Fruit fly (Drosophila melanogaster) whole organism, embryonic: Measurements from ENCODE around the gene CG13392.

ENCODE experiments used
- Antp ChIP-seq: fragments of 200-800 bp; sonication (Bioruptor generic); optimal IDR thresholded peaks from 3 replicates; lab custom pipeline; 2016; ENCODE audit warnings: missing biosample characterization, missing genetic modification characterization
- Atf6 ChIP-seq: fragments of 200-800 bp; sonication (Bioruptor generic); IDR thresholded peaks from 2 replicates; pipeline ENCODE4 v1.3.6; 2022; ENCODE audit warnings: missing biosample characterization, missing genetic modification characterization
- Blimp-1 ChIP-seq: fragments of 200-800 bp; sonication (Bioruptor generic); optimal IDR thresholded peaks from 3 replicates; lab custom pipeline; 2018; ENCODE audit warnings: missing biosample characterization, missing genetic modification characterization, mild to moderate bottlenecking, moderate library complexity, missing genetic modification reagents
- CG10274 ChIP-seq: fragments of 200-800 bp; sonication (Bioruptor generic); optimal IDR thresholded peaks from 3 replicates; lab custom pipeline; 2017; ENCODE audit warnings: missing biosample characterization, mild to moderate bottlenecking, missing genetic modification characterization
- CG10321 ChIP-seq: fragments of 200-800 bp; sonication (Bioruptor generic); IDR thresholded peaks from 2 replicates; pipeline ENCODE4 v1.3.6; 2022; ENCODE audit warnings: missing biosample characterization, missing genetic modification characterization
- CG10979 ChIP-seq: fragments of 200-800 bp; sonication (Bioruptor generic); optimal IDR thresholded peaks from 2 replicates; lab custom pipeline; 2018; ENCODE audit warnings: missing biosample characterization, mild to moderate bottlenecking, missing genetic modification characterization, moderate library complexity
- CG11247 ChIP-seq: fragments of 200-800 bp; sonication (Bioruptor generic); IDR thresholded peaks from 2 replicates; pipeline ENCODE4 v1.3.6; 2022; ENCODE audit warnings: missing biosample characterization, missing genetic modification characterization
- CG11560 ChIP-seq: fragments of 200-800 bp; sonication (Bioruptor generic); IDR thresholded peaks from 3 replicates; pipeline ENCODE4 v1.3.6; 2022; ENCODE audit warnings: missing biosample characterization, missing genetic modification characterization
- CG12659 ChIP-seq: fragments of 200-800 bp; sonication (Bioruptor generic); optimal IDR thresholded peaks from 3 replicates; lab custom pipeline; 2017; ENCODE audit warnings: mild to moderate bottlenecking, missing biosample characterization, missing genetic modification reagents, missing genetic modification characterization
- CG12744 ChIP-seq: fragments of 200-800 bp; sonication (Bioruptor generic); optimal IDR thresholded peaks from 2 replicates; lab custom pipeline; 2016; ENCODE audit warnings: missing biosample characterization, missing genetic modification characterization
- CG14050 ChIP-seq: fragments of 200-800 bp; sonication (Bioruptor generic); IDR thresholded peaks from 3 replicates; pipeline ENCODE4 v1.3.6; 2022; ENCODE audit warnings: missing biosample characterization, missing genetic modification characterization
- CG18599 ChIP-seq: fragments of 200-800 bp; sonication (Bioruptor generic); optimal IDR thresholded peaks from 3 replicates; lab custom pipeline; 2017; ENCODE audit warnings: missing biosample characterization, missing genetic modification characterization, mild to moderate bottlenecking, moderate library complexity, missing genetic modification reagents
- CG30020 ChIP-seq: fragments of 200-800 bp; optimal IDR thresholded peaks from 2 replicates; lab custom pipeline; 2019; ENCODE audit warnings: missing biosample characterization, mild to moderate bottlenecking, missing genetic modification characterization, moderate library complexity
- CG31365 ChIP-seq: fragments of 200-800 bp; sonication (Bioruptor generic); optimal IDR thresholded peaks from 2 replicates; lab custom pipeline; 2018; ENCODE audit warnings: missing biosample characterization, mild to moderate bottlenecking, missing genetic modification characterization
- CG32767 ChIP-seq: fragments of 200-800 bp; sonication (Bioruptor generic); IDR thresholded peaks from 2 replicates; pipeline ENCODE4 v1.3.6; 2022; ENCODE audit warnings: missing biosample characterization, missing genetic modification characterization
- CG33557 ChIP-seq: fragments of 200-800 bp; sonication (Bioruptor generic); optimal IDR thresholded peaks from 2 replicates; lab custom pipeline; 2019; ENCODE audit warnings: missing biosample characterization, mild to moderate bottlenecking, missing genetic modification characterization, moderate library complexity
- CG43689 ChIP-seq: fragments of 200-800 bp; sonication (Bioruptor generic); IDR thresholded peaks from 2 replicates; pipeline ENCODE4 v1.3.6; 2022; ENCODE audit warnings: missing biosample characterization, missing genetic modification characterization
- CG5953 ChIP-seq: fragments of 200-800 bp; sonication (Bioruptor generic); IDR thresholded peaks from 2 replicates; pipeline ENCODE4 v1.3.6; 2022; ENCODE audit warnings: missing biosample characterization, missing genetic modification characterization
- CG6791 ChIP-seq: fragments of 200-800 bp; sonication (Bioruptor generic); IDR thresholded peaks from 3 replicates; pipeline ENCODE4 v1.3.6; 2022; ENCODE audit warnings: missing biosample characterization, missing genetic modification characterization; ENCODE audit not compliant: partially characterized antibody
- CG7963 ChIP-seq: fragments of 200-800 bp; sonication (Bioruptor generic); IDR thresholded peaks from 3 replicates; pipeline ENCODE4 v1.3.6; 2022; ENCODE audit warnings: missing biosample characterization, missing genetic modification characterization; ENCODE audit not compliant: partially characterized antibody
- CG8089 ChIP-seq: fragments of 200-800 bp; sonication (Bioruptor generic); optimal IDR thresholded peaks from 3 replicates; lab custom pipeline; 2016; ENCODE audit warnings: missing biosample characterization, missing genetic modification characterization
- CG8478 ChIP-seq: fragments of >200 bp; optimal IDR thresholded peaks from 2 replicates; lab custom pipeline; 2018
- Dfd ChIP-seq, 2 experiments: fragments of >200 bp; optimal IDR thresholded peaks; 2 replicates each; lab custom pipeline; 2017; ENCODE audit warnings: missing biosample characterization in 2 of 2, missing genetic modification characterization in 2 of 2
- Dip2 ChIP-seq: fragments of 200-800 bp; sonication (Bioruptor generic); IDR thresholded peaks from 2 replicates; pipeline ENCODE4 v1.3.6; 2022; ENCODE audit warnings: missing biosample characterization, missing genetic modification characterization
- Mes4 ChIP-seq: fragments of 200-800 bp; sonication (Bioruptor generic); optimal IDR thresholded peaks from 2 replicates; lab custom pipeline; 2016; ENCODE audit warnings: missing biosample characterization, missing genetic modification characterization
- Mrtf ChIP-seq: fragments of 200-800 bp; sonication (Bioruptor generic); IDR thresholded peaks from 3 replicates; pipeline ENCODE4 v1.3.6; 2022; ENCODE audit warnings: missing biosample characterization, missing genetic modification characterization
- PHDP ChIP-seq: fragments of 200-800 bp; sonication (Bioruptor generic); optimal IDR thresholded peaks from 3 replicates; lab custom pipeline; 2018; ENCODE audit warnings: missing biosample characterization, mild to moderate bottlenecking, missing genetic modification characterization, moderate library complexity
- Rx ChIP-seq: fragments of 200-800 bp; sonication (Bioruptor generic); IDR thresholded peaks from 2 replicates; pipeline ENCODE4 v1.3.6; 2022; ENCODE audit warnings: missing biosample characterization, missing genetic modification characterization
- Side ChIP-seq: fragments of 200-800 bp; sonication (Bioruptor generic); optimal IDR thresholded peaks from 2 replicates; lab custom pipeline; 2016; ENCODE audit warnings: missing biosample characterization, missing genetic modification characterization
- TFAM ChIP-seq: fragments of 200-800 bp; sonication (Bioruptor generic); optimal IDR thresholded peaks from 2 replicates; lab custom pipeline; 2017; ENCODE audit warnings: missing biosample characterization, missing genetic modification characterization, inconsistent platforms
- Xbp1 ChIP-seq: fragments of 200-800 bp; sonication (Bioruptor generic); optimal IDR thresholded peaks from 3 replicates; lab custom pipeline; 2016; ENCODE audit warnings: missing biosample characterization, mild to moderate bottlenecking, missing genetic modification characterization
- Xrp1 ChIP-seq: fragments of 200-800 bp; sonication (Bioruptor generic); IDR thresholded peaks from 2 replicates; pipeline ENCODE4 v1.3.6; 2022; ENCODE audit warnings: missing biosample characterization, missing genetic modification characterization
- YL-1 ChIP-seq: fragments of 200-800 bp; sonication (Bioruptor generic); optimal IDR thresholded peaks from 3 replicates; lab custom pipeline; 2017; ENCODE audit warnings: missing biosample characterization, mild to moderate bottlenecking, missing genetic modification characterization
- bowl ChIP-seq: fragments of 200-800 bp; sonication (Bioruptor generic); IDR thresholded peaks from 2 replicates; pipeline ENCODE4 v1.3.6; 2022; ENCODE audit warnings: missing biosample characterization, missing genetic modification characterization
- chif ChIP-seq, 2 experiments: fragments of 200-800 bp; sonication (Bioruptor generic); optimal IDR thresholded peaks; 3 replicates each; lab custom pipeline; 2016; ENCODE audit warnings: missing biosample characterization in 2 of 2, missing genetic modification characterization in 2 of 2
- croc ChIP-seq: fragments of 200-800 bp; sonication (Bioruptor generic); conservative IDR thresholded peaks from 3 replicates; pipeline ENCODE4 v1.3.6; 2022; ENCODE audit warnings: missing biosample characterization, missing genetic modification characterization
- dati ChIP-seq: fragments of 200-800 bp; sonication (Bioruptor generic); IDR thresholded peaks from 2 replicates; pipeline ENCODE4 v1.3.6; 2022; ENCODE audit warnings: missing biosample characterization, missing genetic modification characterization
- disco-r ChIP-seq: fragments of 200-800 bp; sonication (Bioruptor generic); optimal IDR thresholded peaks from 2 replicates; lab custom pipeline; 2016; ENCODE audit warnings: missing biosample characterization, missing genetic modification characterization
- dmrt11E ChIP-seq: fragments of 200-800 bp; sonication (Bioruptor generic); optimal IDR thresholded peaks from 3 replicates; lab custom pipeline; 2018; ENCODE audit warnings: missing biosample characterization, mild to moderate bottlenecking, missing genetic modification characterization, moderate library complexity
- en ChIP-seq: fragments of 200-800 bp; sonication (Bioruptor generic); optimal IDR thresholded peaks from 2 replicates; lab custom pipeline; 2016; ENCODE audit warnings: missing biosample characterization, missing genetic modification characterization
- eve ChIP-seq, 2 experiments: fragments of >200 bp; optimal IDR thresholded peaks; 2 replicates each; lab custom pipeline; 2017; ENCODE audit warnings: missing biosample characterization in 2 of 2, missing genetic modification characterization in 2 of 2
- eyg ChIP-seq: fragments of 200-800 bp; sonication (Bioruptor generic); optimal IDR thresholded peaks from 3 replicates; lab custom pipeline; 2016; ENCODE audit warnings: missing biosample characterization, missing genetic modification characterization
- fu2 ChIP-seq: fragments of 200-800 bp; sonication (Bioruptor generic); optimal IDR thresholded peaks from 2 replicates; lab custom pipeline; 2016; ENCODE audit warnings: missing biosample characterization, missing genetic modification characterization
- gem ChIP-seq: fragments of 200-800 bp; sonication (Bioruptor generic); optimal IDR thresholded peaks from 2 replicates; lab custom pipeline; 2019; ENCODE audit warnings: missing biosample characterization, mild to moderate bottlenecking, missing genetic modification characterization, moderate library complexity
- hb ChIP-seq: fragments of 200-800 bp; sonication (Bioruptor generic); IDR thresholded peaks from 3 replicates; pipeline ENCODE4 v1.3.6; 2022; ENCODE audit warnings: missing biosample characterization, missing genetic modification characterization; ENCODE audit not compliant: partially characterized antibody
- lov ChIP-seq, 2 experiments: fragments of 200-800 bp in 1 of 2; fragments of >200 bp in 1 of 2; sonication (Bioruptor generic) in 1 of 2; IDR thresholded peaks in 1 of 2; optimal IDR thresholded peaks in 1 of 2; 2 replicates in 1 of 2; 3 replicates in 1 of 2; pipeline versions ENCODE4 v1.3.6 to Lab custom; 2017 to 2022; ENCODE audit warnings: missing biosample characterization in 1 of 2, missing genetic modification characterization in 1 of 2
- mirr ChIP-seq: fragments of 200-800 bp; sonication (Bioruptor generic); optimal IDR thresholded peaks from 3 replicates; lab custom pipeline; 2018; ENCODE audit warnings: missing biosample characterization, mild to moderate bottlenecking, missing genetic modification characterization
- nerfin-1 ChIP-seq: fragments of 200-800 bp; sonication (Bioruptor generic); optimal IDR thresholded peaks from 3 replicates; lab custom pipeline; 2019; ENCODE audit warnings: missing biosample characterization, mild to moderate bottlenecking, missing genetic modification characterization, moderate library complexity

Gene CG13392

dm6 chr2L:8381508-8382036 lies 1.0 kb downstream of the CG13392 start, which contains the start of gene AlaRS (continued):
- TF ChIP-seq YL-1 (GFP tag; lab: Kevin White, UChicago): peak; percentile 83
- TF ChIP-seq CG8089 (GFP tag; lab: Kevin White, UChicago): no peak
- TF ChIP-seq CG10979 (tag; lab: Kevin White, UChicago): peak; percentile 30
- TF ChIP-seq Xrp1 (GFP tag; lab: Robert Waterston, UW): peak; percentile 60; the same call in 1 of the 2 replicates
- peak; percentile 18 for TF ChIP-seq Xbp1 (GFP tag; lab: Kevin White, UChicago)
- no peak for TF ChIP-seq TFAM (GFP tag; lab: Kevin White, UChicago)

- TF ChIP-seq CG31365 (tag; lab: Kevin White, UChicago) (peak; percentile 94), CG12744 (peak; percentile 96), Side (GFP tag; lab: Kevin White, UChicago) (peak; percentile 93), gem (tag; lab: Kevin White, UChicago) (peak; percentile 100), CG10274 (GFP tag; lab: Kevin White, UChicago) (peak; percentile 94), Dip2 (GFP tag; lab: Robert Waterston, UW) (peak; percentile 79), CG8089 (GFP tag; lab: Kevin White, UChicago) (peak; percentile 81), CG7963 (peak; percentile 58), CG12659 (GFP tag; lab: Kevin White, UChicago) (peak; percentile 100), CG14050 (GFP tag; lab: Robert Waterston, UW) (peak; percentile 99), CG10321 (GFP tag; lab: Robert Waterston, UW) (peak; percentile 90), eve (GFP tag; optimal IDR thresholded peaks at IDR 0.05; lab: Kevin White, UChicago) (no peak), CG30020 (peak; percentile 93), Rx (GFP tag; lab: Robert Waterston, UW) (peak; percentile 99), mirr (GFP tag; lab: Kevin White, UChicago) (peak; percentile 99), CG6791 (GFP tag; lab: Robert Waterston, UW) (peak; percentile 64), hb (GFP tag; lab: Robert Waterston, UW) (peak; percentile 37; the same call in 1 of the 3 replicates), Blimp-1 (GFP tag; lab: Kevin White, UChicago) (peak; percentile 99), en (peak; percentile 79), dmrt11E (tag; lab: Kevin White, UChicago) (peak; percentile 99), chif (GFP tag; optimal IDR thresholded peaks at IDR 0.05; lab: Kevin White, UChicago) (peak; percentile 87 to 95), Mes4 (GFP tag; lab: Kevin White, UChicago) (peak; percentile 84), Mrtf (GFP tag; lab: Robert Waterston, UW) (peak; percentile 99), fu2 (GFP tag; lab: Kevin White, UChicago) (peak; percentile 86), CG43689 (GFP tag; lab: Robert Waterston, UW) (peak; percentile 99), Antp (GFP tag; lab: Kevin White, UChicago) (peak; percentile 82), nerfin-1 (tag; lab: Kevin White, UChicago) (peak; percentile 99), dati (GFP tag; lab: Robert Waterston, UW) (peak; percentile 98), CG8478 (no peak), eyg (GFP tag; lab: Kevin White, UChicago) (peak; percentile 91), CG33557 (GFP tag; lab: Kevin White, UChicago) (peak; percentile 99), CG11247 (GFP tag; lab: Robert Waterston, UW) (peak; percentile 99), Atf6 (GFP tag; lab: Robert Waterston, UW) (peak; percentile 100), bowl (GFP tag; lab: Robert Waterston, UW) (peak; percentile 99), CG11560 (tag; lab: Robert Waterston, UW) (peak; percentile 95), CG10979 (tag; lab: Kevin White, UChicago) (peak; percentile 99), CG18599 (GFP tag; lab: Kevin White, UChicago) (peak; percentile 100), lov (optimal IDR thresholded peaks at IDR 0.05; lab: Kevin White, UChicago) (no peak), lov (GFP tag; IDR thresholded peaks at IDR 0.05; lab: Robert Waterston, UW) (peak; percentile 99), disco-r (GFP tag; lab: Kevin White, UChicago) (peak; percentile 87), CG5953 (GFP tag; lab: Robert Waterston, UW) (peak; percentile 99), croc (peak; percentile 99), CG32767 (peak; percentile 99), Dfd (GFP tag; optimal IDR thresholded peaks at IDR 0.05; lab: Kevin White, UChicago) (no peak), PHDP (tag; lab: Kevin White, UChicago) (peak; percentile 100)
These were observed 5.9 kb downstream of the CG13392 start, which contains the start of the genes CG13390 and CG17294 for dm6 chr2L:8376717-8377116. CG13390 (minus strand) TSS chr2L:8376797. CG17294 (plus strand) TSS chr2L:8377035.
